Worm (Caenorhabditis elegans): ENCODE measurements around the gene rpl-35.

DNA sequence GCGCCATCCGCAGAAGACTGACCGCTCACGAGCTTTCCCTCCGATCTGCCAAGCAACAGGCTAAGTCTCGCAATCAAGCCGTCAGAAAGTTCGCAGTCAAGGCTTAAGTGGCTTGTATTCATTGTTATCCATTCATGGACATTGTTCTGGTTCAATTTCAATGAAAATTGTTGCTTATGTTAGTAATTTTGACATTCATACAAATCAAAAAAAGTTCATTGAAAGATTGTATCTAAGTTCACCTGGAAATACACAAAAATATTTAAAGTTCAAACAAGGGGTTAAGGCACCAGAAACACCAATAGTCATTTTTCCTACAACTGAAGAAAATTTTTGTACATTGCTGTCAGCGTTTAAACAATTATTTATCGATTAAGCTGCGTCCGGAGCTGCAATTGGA, 534 bp downstream of the rpl-35 start:
- TF ChIP-seq nhr-76 (tag; optimal IDR thresholded peaks at IDR 0.05): no peak
- no peak for TF ChIP-seq nhr-237 (tag; optimal IDR thresholded peaks at IDR 0.05)
- TF ChIP-seq ztf-11 (tag; optimal IDR thresholded peaks at IDR 0.05): no peak
